Fruit fly (Drosophila melanogaster): Measurements from ENCODE around the gene CG5953.

Gene CG5953

dm6 chr2L:16535071-16535581 is 2.4 kb upstream of the CG5953 start (continued):
- TF ChIP-seq CG10267 (tag; optimal IDR thresholded peaks at IDR 0.05) (peak; percentile 42), hkb (optimal IDR thresholded peaks at IDR 0.05) (no peak), hkb (GFP tag; IDR thresholded peaks at IDR 0.05) (peak; percentile 38; the same call in 1 of the 2 replicates), h (optimal IDR thresholded peaks at IDR 0.05) (no peak), CG3281 (GFP tag; optimal IDR thresholded peaks at IDR 0.05) (peak; percentile 90), esg (GFP tag; conservative IDR thresholded peaks at IDR 0.05) (peak; percentile 49), NfI (GFP tag; optimal IDR thresholded peaks at IDR 0.05) (peak; percentile 84), CG11247 (GFP tag; IDR thresholded peaks at IDR 0.05) (peak; percentile 5; the same call in 1 of the 2 replicates), ara (GFP tag; IDR thresholded peaks at IDR 0.05) (0 out of 2 replicates have a peak, but pooled peaks have one; percentile 28), CG15479 (GFP tag; optimal IDR thresholded peaks at IDR 0.05) (no peak), pum (GFP tag; optimal IDR thresholded peaks at IDR 0.05) (peak; percentile 49), chinmo (GFP tag; IDR thresholded peaks at IDR 0.05; ENCODE audit: partially characterized antibody) (no peak), CG6683 (GFP tag; optimal IDR thresholded peaks at IDR 0.05) (peak; percentile 19), CG12769 (tag; optimal IDR thresholded peaks at IDR 0.05) (peak; percentile 84), CG33213 (GFP tag; optimal IDR thresholded peaks at IDR 0.05) (peak; percentile 47), Fer3 (tag; optimal IDR thresholded peaks at IDR 0.05) (peak; percentile 76), CG30020 (tag; optimal IDR thresholded peaks at IDR 0.05) (no peak), sima (GFP tag; optimal IDR thresholded peaks at IDR 0.05) (peak; percentile 53), HmgZ (tag; optimal IDR thresholded peaks at IDR 0.05) (peak; percentile 57), CG7786 (GFP tag; optimal IDR thresholded peaks at IDR 0.05) (peak; percentile 76), Lpt (GFP tag; optimal IDR thresholded peaks at IDR 0.05) (no peak), CG18476 (GFP tag; optimal IDR thresholded peaks at IDR 0.05) (peak; percentile 59), Poxn (GFP tag; IDR thresholded peaks at IDR 0.05) (no peak), CG8944 (GFP tag; optimal IDR thresholded peaks at IDR 0.05) (peak; percentile 53), dati (GFP tag; IDR thresholded peaks at IDR 0.05) (peak; percentile 33; the same call in 1 of the 2 replicates), Atf-2 (GFP tag; optimal IDR thresholded peaks at IDR 0.05) (peak; percentile 74), nom (GFP tag; optimal IDR thresholded peaks at IDR 0.05) (no peak), CG1233 (GFP tag; optimal IDR thresholded peaks at IDR 0.05) (peak; percentile 60), sob (GFP tag; IDR thresholded peaks at IDR 0.05) (peak; percentile 45), CG14860 (GFP tag; IDR thresholded peaks at IDR 0.05; ENCODE audit: partially characterized antibody) (no peak), CG17802 (tag; optimal IDR thresholded peaks at IDR 0.05) (peak; percentile 9), Hmr (GFP tag; optimal IDR thresholded peaks at IDR 0.05) (peak; percentile 80), CG7556 (GFP tag; optimal IDR thresholded peaks at IDR 0.05) (peak; percentile 68), CG12391 (tag; optimal IDR thresholded peaks at IDR 0.05) (peak; percentile 75), CG14965 (GFP tag; optimal IDR thresholded peaks at IDR 0.05; ENCODE audit: borderline replicate concordance) (no peak), CG12219 (GFP tag; optimal IDR thresholded peaks at IDR 0.05) (peak; percentile 50), kay (GFP tag; optimal IDR thresholded peaks at IDR 0.05) (no peak), Ssrp (tag; optimal IDR thresholded peaks at IDR 0.05) (peak; percentile 74), pita (GFP tag; optimal IDR thresholded peaks at IDR 0.05) (no peak), sr (GFP tag; IDR thresholded peaks at IDR 0.05) (no peak), CG13624 (GFP tag; optimal IDR thresholded peaks at IDR 0.05) (peak; percentile 87), Gsc (GFP tag; IDR thresholded peaks at IDR 0.05) (no peak), CG4854 (GFP tag; optimal IDR thresholded peaks at IDR 0.05) (peak; percentile 53), maf-S (GFP tag; optimal IDR thresholded peaks at IDR 0.05) (peak; percentile 59), CG9609 (GFP tag; optimal IDR thresholded peaks at IDR 0.05) (peak; percentile 83), Spps (tag; optimal IDR thresholded peaks at IDR 0.05) (no peak), crc (GFP tag; optimal IDR thresholded peaks at IDR 0.05) (peak; percentile 70), pnt (GFP tag; optimal IDR thresholded peaks at IDR 0.05) (peak; percentile 64), CG9437 (GFP tag; optimal IDR thresholded peaks at IDR 0.05) (peak; percentile 51), CG34224 (GFP tag; IDR thresholded peaks at IDR 0.05; ENCODE audit: partially characterized antibody) (no peak), Ravus (GFP tag; IDR thresholded peaks at IDR 0.05) (no peak)
